Worm (Caenorhabditis elegans) whole organism, mixed stage, embryonic: ENCODE measurements around the gene srw-33.
A peak's percentile ranks its signal among the peaks of the same experiment; 100 is the strongest.

Experiments used
- M03D4.4 ChIP-seq: sonication (generic microtip); optimal IDR thresholded peaks from 2 replicates; lab custom pipeline; 2017; ENCODE audit warnings: mild to moderate bottlenecking, missing genetic modification characterization, missing compliant biosample characterization
- bed-3 ChIP-seq: fragments of 200-800 bp; sonication (Bioruptor generic); optimal IDR thresholded peaks from 3 replicates; lab custom pipeline; 2018; ENCODE audit warnings: mild to moderate bottlenecking, missing genetic modification characterization, moderate library complexity, missing compliant biosample characterization
- blmp-1 ChIP-seq: fragments of 150-350 bp; optimal IDR thresholded peaks from 2 replicates; lab custom pipeline; 2014; ENCODE audit warnings: missing biosample characterization, missing genetic modification characterization
- ceh-39 ChIP-seq: fragments of 150-350 bp; optimal IDR thresholded peaks from 2 replicates; lab custom pipeline; 2014; ENCODE audit warnings: missing biosample characterization, missing genetic modification characterization
- ceh-43 ChIP-seq: fragments of 200-800 bp; sonication (Bioruptor generic); optimal IDR thresholded peaks from 2 replicates; lab custom pipeline; 2018; ENCODE audit warnings: mild to moderate bottlenecking, missing genetic modification characterization, moderate library complexity, missing compliant biosample characterization
- ceh-83 ChIP-seq: fragments of 200-800 bp; sonication (Bioruptor generic); optimal IDR thresholded peaks from 2 replicates; lab custom pipeline; 2018; ENCODE audit warnings: mild to moderate bottlenecking, missing genetic modification characterization, missing compliant biosample characterization
- ces-1 ChIP-seq: fragments of 150-350 bp; optimal IDR thresholded peaks from 2 replicates; lab custom pipeline; 2014; ENCODE audit warnings: missing biosample characterization, missing genetic modification reagents, missing genetic modification characterization
- cnd-1 ChIP-seq: fragments of 200-800 bp; sonication (Bioruptor generic); optimal IDR thresholded peaks from 2 replicates; lab custom pipeline; 2018; ENCODE audit warnings: mild to moderate bottlenecking, missing genetic modification characterization, missing compliant biosample characterization
- drap-1 ChIP-seq: fragments of 200-800 bp; sonication (Bioruptor generic); optimal IDR thresholded peaks from 3 replicates; lab custom pipeline; 2018; ENCODE audit warnings: mild to moderate bottlenecking, missing genetic modification characterization, missing compliant biosample characterization
- elt-1 ChIP-seq: sonication (generic microtip); optimal IDR thresholded peaks from 2 replicates; lab custom pipeline; 2017; ENCODE audit warnings: missing genetic modification characterization, mild to moderate bottlenecking, missing compliant biosample characterization, antibody characterized with exemption, moderate library complexity, borderline replicate concordance; ENCODE audit not compliant: insufficient read depth
- elt-3 ChIP-seq: fragments of 150-350 bp; optimal IDR thresholded peaks from 2 replicates; lab custom pipeline; 2014; ENCODE audit warnings: missing biosample characterization, missing genetic modification characterization
- flh-1 ChIP-seq: fragments of 200-800 bp; sonication (Bioruptor generic); optimal IDR thresholded peaks from 2 replicates; lab custom pipeline; 2018; ENCODE audit warnings: mild to moderate bottlenecking, missing genetic modification characterization, moderate library complexity, missing compliant biosample characterization
- ham-2 ChIP-seq: fragments of 200-800 bp; sonication (Bioruptor generic); optimal IDR thresholded peaks from 2 replicates; lab custom pipeline; 2018; ENCODE audit warnings: mild to moderate bottlenecking, missing genetic modification characterization, missing compliant biosample characterization
- hlh-1 ChIP-seq: fragments of 150-350 bp; optimal IDR thresholded peaks from 2 replicates; lab custom pipeline; 2014; ENCODE audit warnings: missing biosample characterization, missing genetic modification reagents, missing genetic modification characterization
- lin-13 ChIP-seq: fragments of 150-350 bp; optimal IDR thresholded peaks from 2 replicates; lab custom pipeline; 2014; ENCODE audit warnings: missing biosample characterization, missing genetic modification characterization
- lin-32 ChIP-seq: fragments of 200-800 bp; sonication (Bioruptor generic); optimal IDR thresholded peaks from 2 replicates; lab custom pipeline; 2018; ENCODE audit warnings: mild to moderate bottlenecking, missing genetic modification characterization, missing compliant biosample characterization
- lsy-2 ChIP-seq: fragments of 150-350 bp; optimal IDR thresholded peaks from 2 replicates; lab custom pipeline; 2014; ENCODE audit warnings: missing biosample characterization, missing genetic modification characterization
- mab-5 ChIP-seq: fragments of 150-350 bp; optimal IDR thresholded peaks from 2 replicates; lab custom pipeline; 2014; ENCODE audit warnings: missing biosample characterization, missing genetic modification characterization
- mep-1 ChIP-seq: fragments of 150-350 bp; optimal IDR thresholded peaks from 2 replicates; lab custom pipeline; 2017; ENCODE audit warnings: missing biosample characterization, missing genetic modification reagents, missing genetic modification characterization, inconsistent platforms
- mls-2 ChIP-seq: sonication (generic microtip); optimal IDR thresholded peaks from 2 replicates; lab custom pipeline; 2016; ENCODE audit warnings: mild to moderate bottlenecking, missing genetic modification characterization, moderate library complexity, missing compliant biosample characterization
- nhr-2 ChIP-seq: fragments of 150-350 bp; optimal IDR thresholded peaks from 2 replicates; lab custom pipeline; 2014; ENCODE audit warnings: missing biosample characterization, missing genetic modification characterization
- nhr-237 ChIP-seq: fragments of 150-350 bp; optimal IDR thresholded peaks from 2 replicates; lab custom pipeline; 2014; ENCODE audit warnings: missing biosample characterization, missing genetic modification characterization
- nhr-28 ChIP-seq: fragments of 150-350 bp; optimal IDR thresholded peaks from 2 replicates; lab custom pipeline; 2014; ENCODE audit warnings: missing biosample characterization, missing genetic modification characterization
- nhr-76 ChIP-seq: sonication (generic microtip); optimal IDR thresholded peaks from 2 replicates; lab custom pipeline; 2017; ENCODE audit warnings: missing biosample characterization, missing genetic modification characterization
- pha-4 ChIP-seq: fragments of 150-350 bp; optimal IDR thresholded peaks from 2 replicates; lab custom pipeline; 2018; ENCODE audit warnings: missing biosample characterization, missing genetic modification reagents, missing genetic modification characterization
- sem-2 ChIP-seq: fragments of 200-800 bp; sonication (Bioruptor generic); optimal IDR thresholded peaks from 2 replicates; lab custom pipeline; 2018; ENCODE audit warnings: mild to moderate bottlenecking, missing genetic modification characterization, missing compliant biosample characterization
- snpc-4 ChIP-seq: fragments of 150-350 bp; optimal IDR thresholded peaks from 2 replicates; lab custom pipeline; 2014; ENCODE audit warnings: missing biosample characterization, missing genetic modification characterization
- sptf-1 ChIP-seq: sonication (generic microtip); optimal IDR thresholded peaks from 2 replicates; lab custom pipeline; 2017; ENCODE audit warnings: mild to moderate bottlenecking, missing genetic modification characterization, moderate library complexity, missing compliant biosample characterization
- tbx-8 ChIP-seq: fragments of 200-800 bp; sonication (Bioruptor generic); optimal IDR thresholded peaks from 2 replicates; lab custom pipeline; 2018; ENCODE audit warnings: mild to moderate bottlenecking, missing genetic modification characterization, moderate library complexity, missing compliant biosample characterization
- unc-120 ChIP-seq: sonication (generic microtip); optimal IDR thresholded peaks from 2 replicates; lab custom pipeline; 2017; ENCODE audit warnings: missing genetic modification characterization, missing compliant biosample characterization; ENCODE audit not compliant: poor library complexity, severe bottlenecking
- unc-39 ChIP-seq: fragments of 150-350 bp; optimal IDR thresholded peaks from 2 replicates; lab custom pipeline; 2014; ENCODE audit warnings: missing biosample characterization, missing genetic modification characterization
- unc-62 ChIP-seq: fragments of 150-350 bp; optimal IDR thresholded peaks from 2 replicates; lab custom pipeline; 2014; ENCODE audit warnings: missing biosample characterization, missing genetic modification reagents, missing genetic modification characterization
- ztf-11 ChIP-seq: fragments of 150-350 bp; optimal IDR thresholded peaks from 2 replicates; lab custom pipeline; 2014; ENCODE audit warnings: missing biosample characterization, missing genetic modification characterization

Gene srw-33

DNA sequence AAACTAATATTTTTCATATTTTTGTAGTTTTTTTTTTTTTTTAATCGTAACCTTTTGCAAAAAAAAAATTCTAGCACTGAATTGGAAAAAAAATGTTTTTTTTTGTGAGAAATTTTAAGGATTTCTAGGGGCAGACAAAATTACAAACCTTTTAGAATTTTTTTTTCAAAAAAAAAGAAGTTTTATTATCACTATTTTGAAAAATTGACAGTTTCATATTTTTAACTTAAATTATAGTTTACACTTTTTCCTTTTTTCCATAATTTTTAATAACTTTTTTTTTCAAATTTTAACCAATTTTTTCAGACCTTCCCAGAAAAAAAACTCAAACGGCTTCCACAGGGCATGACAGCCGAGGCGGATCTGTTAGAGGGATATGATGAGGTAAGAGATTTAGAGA is 19.7 kb upstream of the srw-33 start, which contains the start of gene dpf-1:
Gene dpf-1, plus strand, starts transcription at position 301 of the 400 bp plus-strand sequence.
- no peak for TF ChIP-seq mab-5 (tag; lab: Kevin White, UChicago)
- no peak for TF ChIP-seq tbx-8 (GFP tag; lab: Kevin White, UChicago)

ce11 chrV:15466719-15467118 is 15.4 kb upstream of the srw-33 start:
- TF ChIP-seq hlh-1 (tag; lab: Kevin White, UChicago) (no peak), drap-1 (GFP tag; lab: Kevin White, UChicago) (no peak), elt-1 (tag; lab: Kevin White, UChicago) (no peak), lin-13 (no peak), pha-4 (no peak), ces-1 (no peak), snpc-4 (tag; lab: Kevin White, UChicago) (no peak), cnd-1 (tag; lab: Kevin White, UChicago) (no peak)

ce11 chrV:15466017-15466416 is 14.7 kb upstream of the srw-33 start:
- TF ChIP-seq nhr-237 (tag; lab: Kevin White, UChicago) (no peak), drap-1 (GFP tag; lab: Kevin White, UChicago) (peak; percentile 4), elt-1 (tag; lab: Kevin White, UChicago) (no peak)

DNA sequence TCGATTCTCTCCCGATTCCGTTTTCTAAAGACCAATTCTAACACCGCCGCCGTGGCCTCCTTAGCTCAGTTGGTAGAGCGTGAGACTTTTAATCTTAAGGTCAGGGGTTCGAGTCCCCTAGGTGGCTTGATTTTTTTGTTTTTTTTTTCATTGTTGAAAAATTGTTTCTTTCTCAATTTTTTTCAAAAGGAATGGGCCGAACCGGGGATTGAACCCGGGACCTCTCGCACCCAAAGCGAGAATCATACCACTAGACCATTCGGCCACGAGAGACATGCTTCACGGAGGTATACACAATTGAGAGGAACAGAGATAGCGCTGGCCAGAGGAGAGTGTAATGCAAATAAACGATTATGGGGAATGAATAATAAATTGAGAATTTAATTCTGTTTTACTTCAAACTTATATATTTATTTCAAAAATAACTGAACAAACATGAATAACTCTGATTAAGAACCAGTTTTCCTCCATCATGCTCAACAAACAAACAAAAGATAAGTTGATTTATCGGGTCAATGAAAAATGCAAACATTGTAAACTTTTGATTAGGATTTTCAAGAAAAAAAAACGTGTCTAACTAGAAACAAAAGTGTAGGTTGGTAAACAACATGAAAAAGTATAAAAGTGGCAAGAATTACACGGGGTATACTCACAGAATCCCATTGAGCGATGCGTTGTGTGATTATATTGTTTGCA is 13.9 kb upstream of the srw-33 start, which contains the start of gene pqn-71:
Gene pqn-71, plus strand, starts transcription at position 646 of the 696 bp plus-strand sequence.
- TF ChIP-seq mls-2 (peak; percentile 89), nhr-28 (tag; lab: Kevin White, UChicago) (peak; percentile 31), cnd-1 (tag; lab: Kevin White, UChicago) (peak; percentile 78), ceh-83 (GFP tag; lab: Kevin White, UChicago) (peak; percentile 92), ham-2 (GFP tag; lab: Kevin White, UChicago) (peak; percentile 85), unc-120 (tag; lab: Kevin White, UChicago) (peak; percentile 96), nhr-237 (tag; lab: Kevin White, UChicago) (peak; percentile 35), lin-13 (peak; percentile 61), sem-2 (GFP tag; lab: Kevin White, UChicago) (peak; percentile 68), elt-3 (tag; lab: Kevin White, UChicago) (peak; percentile 41), drap-1 (GFP tag; lab: Kevin White, UChicago) (peak; percentile 97), hlh-1 (tag; lab: Kevin White, UChicago) (peak; percentile 37), snpc-4 (tag; lab: Kevin White, UChicago) (no peak), flh-1 (peak; percentile 63), M03D4.4 (tag; lab: Kevin White, UChicago) (peak; percentile 85), nhr-2 (peak; percentile 14), ceh-43 (GFP tag; lab: Kevin White, UChicago) (peak; percentile 83), lsy-2 (tag; lab: Kevin White, UChicago) (no peak), tbx-8 (GFP tag; lab: Kevin White, UChicago) (peak; percentile 63), nhr-76 (tag; lab: Kevin White, UChicago) (no peak), ceh-39 (no peak), blmp-1 (tag; lab: Kevin White, UChicago) (no peak), ztf-11 (tag; lab: Kevin White, UChicago) (peak; percentile 35), pha-4 (peak; percentile 13), sptf-1 (tag; lab: Kevin White, UChicago) (peak; percentile 93), unc-62 (GFP tag; lab: Kevin White, UChicago) (peak; percentile 42), bed-3 (GFP tag; lab: Kevin White, UChicago) (peak; percentile 81), elt-1 (tag; lab: Kevin White, UChicago) (no peak), mep-1 (tag; lab: Kevin White, UChicago) (peak; percentile 47), lin-32 (GFP tag; lab: Kevin White, UChicago) (peak; percentile 75), unc-39 (tag; lab: Kevin White, UChicago) (no peak)
- TF ChIP-seq, all 35 proteins: peak for 24
